Fruit fly (Drosophila melanogaster) whole organism, embryonic: Measurements from ENCODE around the gene CG31525.
A peak's percentile ranks its signal among the peaks of the same experiment; 100 is the strongest.

Experiments used
- Blimp-1 ChIP-seq: fragments of 200-800 bp; sonication (Bioruptor generic); optimal IDR thresholded peaks from 3 replicates; lab custom pipeline; 2018; ENCODE audit warnings: missing biosample characterization, missing genetic modification characterization, mild to moderate bottlenecking, moderate library complexity, missing genetic modification reagents
- CG2199 ChIP-seq: fragments of 200-800 bp; sonication (Bioruptor generic); IDR thresholded peaks from 3 replicates; pipeline ENCODE4 v1.3.6; 2022; ENCODE audit warnings: missing biosample characterization, missing genetic modification characterization
- CG2889 ChIP-seq: fragments of 200-800 bp; sonication (Bioruptor generic); IDR thresholded peaks from 3 replicates; pipeline ENCODE4 v1.3.6; 2022; ENCODE audit warnings: missing biosample characterization, missing genetic modification characterization
- CG31224 ChIP-seq: fragments of 200-800 bp; sonication (Bioruptor generic); IDR thresholded peaks from 2 replicates; pipeline ENCODE4 v1.3.6; 2022; ENCODE audit warnings: missing biosample characterization, missing genetic modification characterization
- CG3281 ChIP-seq: fragments of 200-800 bp; sonication (Bioruptor generic); optimal IDR thresholded peaks from 3 replicates; lab custom pipeline; 2017; ENCODE audit warnings: missing biosample characterization, mild to moderate bottlenecking, missing genetic modification characterization
- CG3407 ChIP-seq: fragments of 200-800 bp; sonication (Bioruptor generic); optimal IDR thresholded peaks from 2 replicates; lab custom pipeline; 2018; ENCODE audit warnings: missing biosample characterization, mild to moderate bottlenecking, missing genetic modification characterization
- CG4328 ChIP-seq: fragments of 200-800 bp; sonication (Bioruptor generic); optimal IDR thresholded peaks from 3 replicates; lab custom pipeline; 2017; ENCODE audit warnings: missing biosample characterization, missing genetic modification reagents, missing genetic modification characterization
- CG6854 ChIP-seq: fragments of 200-800 bp; sonication (Bioruptor generic); optimal IDR thresholded peaks from 3 replicates; lab custom pipeline; 2017; ENCODE audit warnings: missing biosample characterization, mild to moderate bottlenecking, missing genetic modification characterization
- Xrp1 ChIP-seq: fragments of 200-800 bp; sonication (Bioruptor generic); IDR thresholded peaks from 2 replicates; pipeline ENCODE4 v1.3.6; 2022; ENCODE audit warnings: missing biosample characterization, missing genetic modification characterization
- scrt ChIP-seq: fragments of 200-800 bp; sonication (Bioruptor generic); optimal IDR thresholded peaks from 2 replicates; lab custom pipeline; 2018; ENCODE audit warnings: missing biosample characterization, mild to moderate bottlenecking, missing genetic modification characterization, moderate library complexity
- slp2 ChIP-seq: fragments of 200-800 bp; sonication (Bioruptor generic); optimal IDR thresholded peaks from 2 replicates; lab custom pipeline; 2016; ENCODE audit warnings: missing biosample characterization, missing genetic modification characterization

DNA sequence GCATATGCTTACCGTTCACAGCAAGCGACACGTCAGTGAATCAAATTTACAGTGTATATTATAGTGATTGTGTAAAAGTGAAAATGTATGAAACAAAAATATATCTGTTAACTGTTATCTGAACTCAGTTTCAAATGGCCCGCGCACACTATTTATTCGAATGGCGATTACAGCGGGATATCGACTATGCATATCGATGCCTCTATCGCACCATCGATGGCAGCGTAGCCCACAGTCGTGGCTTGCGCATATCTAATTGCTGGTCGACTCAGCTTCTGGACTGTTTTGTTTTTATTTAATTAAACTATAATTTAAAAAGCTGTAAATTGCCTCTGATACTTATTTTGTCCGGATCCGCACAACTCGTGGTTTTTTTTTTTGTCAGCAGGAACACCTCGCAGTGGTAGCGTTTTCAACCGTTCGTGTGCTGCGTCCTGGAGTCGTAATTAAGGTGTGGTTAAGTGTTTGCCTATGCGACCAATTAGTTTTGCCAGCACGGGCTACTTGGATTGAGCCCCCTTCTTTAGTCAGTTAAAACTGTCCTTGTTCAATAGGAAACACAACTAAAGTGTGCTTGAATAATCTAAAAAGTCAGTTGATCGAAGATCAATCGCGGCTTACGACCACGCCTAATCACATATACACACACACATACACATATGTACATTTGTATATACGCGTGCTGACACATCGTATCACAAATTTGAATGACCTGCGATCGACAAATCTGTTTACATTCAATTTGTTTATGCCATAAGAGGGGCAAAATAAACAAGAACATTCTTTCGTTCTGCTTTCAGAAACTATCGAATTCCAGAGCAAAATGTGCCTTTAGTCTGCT, 45.5 kb upstream of the CG31525 start, which contains the start of gene Cont:
- no peak for TF ChIP-seq scrt (GFP tag; lab: Kevin White, UChicago)
- TF ChIP-seq CG31224 (GFP tag; lab: Robert Waterston, UW) = no peak
- TF ChIP-seq slp2 (GFP tag; lab: Kevin White, UChicago) = no peak
- no peak for TF ChIP-seq CG3407 (GFP tag; lab: Kevin White, UChicago)
- no peak for TF ChIP-seq CG6854 (GFP tag; lab: Kevin White, UChicago)
- TF ChIP-seq CG2889 = no peak
- no peak for TF ChIP-seq CG4328
- TF ChIP-seq Blimp-1 (GFP tag; lab: Kevin White, UChicago) = no peak
- TF ChIP-seq Xrp1 = 0 out of 2 replicates have a peak, but pooled peaks have one; percentile 21
- no peak for TF ChIP-seq CG3281 (GFP tag; lab: Kevin White, UChicago)
- 0 out of 3 replicates have a peak, but pooled peaks have one; percentile 67 for TF ChIP-seq CG2199
